Worm (Caenorhabditis elegans): Measurements from ENCODE around the gene ttr-41.

ce11 chrII:4739984-4740462, 12.4 kb upstream of the ttr-41 start, which contains the start of gene eas-1:
- TF ChIP-seq lin-11 (tag; optimal IDR thresholded peaks at IDR 0.05) (peak; percentile 41), nhr-129 (tag; optimal IDR thresholded peaks at IDR 0.05) (peak; percentile 28), snpc-4 (tag; optimal IDR thresholded peaks at IDR 0.05) (peak; percentile 28), nhr-25 (tag; optimal IDR thresholded peaks at IDR 0.05) (peak; percentile 75), skn-1 (tag; optimal IDR thresholded peaks at IDR 0.05) (peak; percentile 32), unc-55 (GFP tag; optimal IDR thresholded peaks at IDR 0.05) (peak; percentile 84), nhr-77 (tag; optimal IDR thresholded peaks at IDR 0.05) (no peak), unc-62 (GFP tag; optimal IDR thresholded peaks at IDR 0.05) (no peak), elt-3 (tag; optimal IDR thresholded peaks at IDR 0.05) (no peak)
